Worm (Caenorhabditis elegans) whole organism, dauer: Measurements from ENCODE around the gene F58E2.3.

Experiments
- unc-62 ChIP-seq: sonication (generic microtip); optimal IDR thresholded peaks from 2 replicates; lab custom pipeline; 2017; ENCODE audit warnings: missing biosample characterization, missing genetic modification reagents, missing genetic modification characterization

Gene F58E2.3

ce11 chrIV:3517582-3517981, 50.4 kb downstream of the F58E2.3 start:
- TF ChIP-seq unc-62 (GFP tag; lab: Kevin White, UChicago): no peak

- TF ChIP-seq unc-62 (GFP tag; lab: Kevin White, UChicago): no peak
Measured at ce11 chrIV:3519352-3519751, 52.1 kb downstream of the F58E2.3 start.
